Fruit fly (Drosophila melanogaster): ENCODE measurements around the gene CG17568.
A peak's percentile ranks its signal among the peaks of the same experiment; 100 is the strongest.

CG17568 gene

DNA sequence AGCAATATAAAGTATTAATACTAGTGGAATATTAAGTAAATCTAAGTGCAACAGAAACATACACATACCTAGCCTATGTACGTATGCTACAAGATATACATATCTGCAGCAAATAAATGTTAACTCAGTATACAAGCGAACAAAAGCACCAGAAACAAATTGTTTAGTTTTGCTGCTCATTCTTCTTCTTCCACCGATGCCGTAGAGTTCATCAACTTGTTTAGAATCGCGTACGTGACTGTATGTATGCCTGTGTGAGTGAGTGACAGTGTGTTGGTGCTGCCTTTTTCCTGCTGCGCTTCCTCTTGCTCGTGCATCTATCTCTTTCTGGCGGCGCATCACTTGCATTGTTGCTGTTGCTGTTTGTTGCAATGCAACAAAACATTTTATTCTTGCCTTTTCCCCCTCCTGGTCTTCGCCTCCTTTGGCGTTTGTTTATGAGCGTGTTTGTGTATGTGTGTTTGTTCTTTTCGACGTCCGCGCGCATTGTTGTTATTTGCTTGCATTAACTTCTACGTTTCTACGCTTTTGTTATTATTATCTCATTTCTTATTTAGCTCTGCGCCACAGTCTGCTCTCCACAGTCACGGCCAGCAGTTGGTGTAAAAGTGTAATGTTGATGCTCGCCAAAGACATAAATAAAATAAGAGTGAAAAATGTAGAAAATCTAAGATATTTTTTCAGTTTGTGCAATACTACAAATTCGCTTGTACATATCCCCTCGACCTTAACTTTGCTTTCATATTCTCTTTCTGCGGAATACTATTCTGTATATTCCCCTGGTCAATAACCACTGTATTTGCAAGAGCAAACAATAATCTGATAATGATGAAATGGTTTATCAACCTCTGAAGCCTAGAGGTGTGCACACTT lies 22.6 kb downstream of the CG17568 start (continued):
- TF ChIP-seq slp2 (GFP tag; optimal IDR thresholded peaks at IDR 0.05) (no peak), H15 (GFP tag; IDR thresholded peaks at IDR 0.05) (peak; percentile 30; the same call in 1 of the 3 replicates), hth (optimal IDR thresholded peaks at IDR 0.05) (no peak), dan (GFP tag; IDR thresholded peaks at IDR 0.05) (no peak), chinmo (GFP tag; IDR thresholded peaks at IDR 0.05; ENCODE audit: partially characterized antibody) (no peak), peb (GFP tag; IDR thresholded peaks at IDR 0.05) (no peak), slbo (GFP tag; IDR thresholded peaks at IDR 0.05) (peak; percentile 22; the same call in 1 of the 2 replicates), Gug (GFP tag; IDR thresholded peaks at IDR 0.05) (0 out of 4 replicates have a peak, but pooled peaks have one; percentile 24), CG17359 (tag; optimal IDR thresholded peaks at IDR 0.05) (peak; percentile 52), stwl (tag; optimal IDR thresholded peaks at IDR 0.05) (no peak), Kr (GFP tag; optimal IDR thresholded peaks at IDR 0.05) (no peak), pb (GFP tag; optimal IDR thresholded peaks at IDR 0.05) (no peak), seq (GFP tag; IDR thresholded peaks at IDR 0.05) (no peak), chm (GFP tag; IDR thresholded peaks at IDR 0.05) (no peak; the same call in 1 of the 2 replicates), Deaf1 (tag; optimal IDR thresholded peaks at IDR 0.05) (no peak), ash1 (GFP tag; optimal IDR thresholded peaks at IDR 0.05) (no peak), CG4707 (GFP tag; optimal IDR thresholded peaks at IDR 0.05) (peak; percentile 30), Max (GFP tag; optimal IDR thresholded peaks at IDR 0.05) (no peak), CG7786 (GFP tag; optimal IDR thresholded peaks at IDR 0.05) (no peak), corto (GFP tag; optimal IDR thresholded peaks at IDR 0.05) (peak; percentile 20), CG2889 (GFP tag; IDR thresholded peaks at IDR 0.05) (no peak), CG8924 (tag; optimal IDR thresholded peaks at IDR 0.05) (peak; percentile 15), CG32767 (GFP tag; IDR thresholded peaks at IDR 0.05) (no peak), Dfd (GFP tag; optimal IDR thresholded peaks at IDR 0.05) (no peak), Bgb (GFP tag; IDR thresholded peaks at IDR 0.05; ENCODE audit: partially characterized antibody) (no peak), chn (GFP tag; optimal IDR thresholded peaks at IDR 0.05) (peak; percentile 25), gce (GFP tag; IDR thresholded peaks at IDR 0.05) (no peak), CG11247 (GFP tag; IDR thresholded peaks at IDR 0.05) (no peak), trh (GFP tag; optimal IDR thresholded peaks at IDR 0.05) (no peak), cwo (GFP tag; optimal IDR thresholded peaks at IDR 0.05) (no peak), sim (GFP tag; IDR thresholded peaks at IDR 0.05) (no peak), Six4 (GFP tag; optimal IDR thresholded peaks at IDR 0.05) (peak; percentile 15), Pdp1 (GFP tag; optimal IDR thresholded peaks at IDR 0.05) (peak; percentile 14), ab (GFP tag; optimal IDR thresholded peaks at IDR 0.05) (no peak), yki (optimal IDR thresholded peaks at IDR 0.05) (no peak), CG15514 (GFP tag; optimal IDR thresholded peaks at IDR 0.05) (peak; percentile 14), Doc3 (GFP tag; IDR thresholded peaks at IDR 0.05; ENCODE audit: partially characterized antibody) (no peak), nom (GFP tag; optimal IDR thresholded peaks at IDR 0.05) (no peak), CG7745 (tag; optimal IDR thresholded peaks at IDR 0.05) (no peak), vnd (GFP tag; IDR thresholded peaks at IDR 0.05; ENCODE audit: partially characterized antibody) (no peak), CG18599 (GFP tag; optimal IDR thresholded peaks at IDR 0.05) (peak; percentile 16), CG6791 (GFP tag; IDR thresholded peaks at IDR 0.05; ENCODE audit: partially characterized antibody) (no peak), CG7372 (GFP tag; IDR thresholded peaks at IDR 0.05) (0 out of 2 replicates have a peak, but pooled peaks have one; percentile 36), CG5180 (GFP tag; optimal IDR thresholded peaks at IDR 0.05) (peak; percentile 19), dpn (GFP tag; optimal IDR thresholded peaks at IDR 0.05) (peak; percentile 3 to 35), CG11398 (GFP tag; optimal IDR thresholded peaks at IDR 0.05) (peak; percentile 26), ara (GFP tag; IDR thresholded peaks at IDR 0.05) (peak; percentile 55; the same call in 1 of the 2 replicates), odd (GFP tag; optimal IDR thresholded peaks at IDR 0.05) (no peak), Oli (tag; optimal IDR thresholded peaks at IDR 0.05) (peak; percentile 23)
